Worm (Caenorhabditis elegans) whole organism, late embryonic: ENCODE results near the gene C01F1.5.

Source experiments
- ceh-31 ChIP-seq: sonication (generic microtip); optimal IDR thresholded peaks from 2 replicates; lab custom pipeline; 2016; ENCODE audit warnings: missing genetic modification characterization, missing compliant biosample characterization
- npax-4 ChIP-seq: sonication (generic microtip); optimal IDR thresholded peaks from 2 replicates; lab custom pipeline; 2016; ENCODE audit warnings: missing genetic modification characterization, missing compliant biosample characterization
- pha-4 ChIP-seq: fragments of 150-350 bp; optimal IDR thresholded peaks from 2 replicates; lab custom pipeline; 2018; ENCODE audit warnings: missing biosample characterization, missing genetic modification reagents, missing genetic modification characterization
- tbx-2 ChIP-seq: sonication (generic microtip); optimal IDR thresholded peaks from 2 replicates; lab custom pipeline; 2016; ENCODE audit warnings: missing genetic modification characterization, missing compliant biosample characterization

DNA sequence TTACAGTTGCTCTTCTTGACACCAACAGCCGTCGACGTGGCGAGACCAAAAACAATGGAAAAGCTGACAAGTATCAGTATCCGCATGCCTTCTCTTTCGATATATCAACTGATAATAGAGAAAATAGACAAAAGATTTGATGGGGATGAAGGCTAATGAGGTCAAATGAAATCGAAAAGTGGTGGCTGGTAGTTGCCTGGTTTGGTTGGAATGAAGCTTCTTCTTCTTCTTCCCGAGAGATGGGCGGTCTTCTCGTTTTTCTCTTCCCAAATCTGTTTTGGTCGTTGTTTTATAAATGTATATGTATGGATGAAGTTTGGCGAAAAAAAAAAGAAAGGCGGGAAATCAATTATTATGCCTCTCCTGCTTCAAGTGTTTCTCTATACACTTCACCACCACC is at the start of gene C01F1.5:
- TF ChIP-seq ceh-31 (no peak), tbx-2 (tag; lab: Kevin White, UChicago) (no peak), npax-4 (no peak), pha-4 (tag; lab: Kevin White, UChicago) (no peak)
